Fruit fly (Drosophila melanogaster) Kc167 (cell line): ENCODE measurements around the gene CG33269.

Experiments
- Sin3A ChIP-seq: fragments of >200 bp; optimal IDR thresholded peaks from 2 replicates; lab custom pipeline; 2018; ENCODE audit warnings: missing external identifiers
- psq ChIP-seq: fragments of >200 bp; optimal IDR thresholded peaks from 2 replicates; lab custom pipeline; 2017; ENCODE audit warnings: missing external identifiers

dm6 chr3L:11582097-11582496, at the start of gene CG33269:
- TF ChIP-seq psq (lab: Kevin White, UChicago) = no peak
- no peak for TF ChIP-seq Sin3A (lab: Kevin White, UChicago)
